Fruit fly (Drosophila melanogaster) whole organism, embryonic: ENCODE results near the gene mRpL33.

ENCODE experiments used
- Abd-B ChIP-seq: fragments of 200-800 bp; sonication (Bioruptor generic); optimal IDR thresholded peaks from 2 replicates; lab custom pipeline; 2018; ENCODE audit warnings: missing biosample characterization, mild to moderate bottlenecking, missing genetic modification characterization, moderate library complexity
- Adf1 ChIP-seq: fragments of 200-800 bp; sonication (Bioruptor generic); IDR thresholded peaks from 2 replicates; pipeline ENCODE4 v1.3.6; 2022; ENCODE audit warnings: missing biosample characterization, missing genetic modification characterization
- CG13123 ChIP-seq: fragments of 200-800 bp; sonication (Bioruptor generic); optimal IDR thresholded peaks from 2 replicates; lab custom pipeline; 2016; ENCODE audit warnings: missing biosample characterization, missing genetic modification characterization
- CG13775 ChIP-seq: fragments of 200-800 bp; sonication (Bioruptor generic); optimal IDR thresholded peaks from 3 replicates; lab custom pipeline; 2017; ENCODE audit warnings: missing biosample characterization, mild to moderate bottlenecking, missing genetic modification characterization
- CG14710 ChIP-seq: fragments of 200-800 bp; sonication (Bioruptor generic); optimal IDR thresholded peaks from 3 replicates; lab custom pipeline; 2019; ENCODE audit warnings: missing biosample characterization, mild to moderate bottlenecking, missing genetic modification characterization, moderate library complexity
- CG1832 ChIP-seq: fragments of 200-800 bp; sonication (Bioruptor generic); optimal IDR thresholded peaks from 2 replicates; lab custom pipeline; 2017; ENCODE audit warnings: missing biosample characterization, mild to moderate bottlenecking, missing genetic modification characterization, inconsistent platforms
- CG18599 ChIP-seq: fragments of 200-800 bp; sonication (Bioruptor generic); optimal IDR thresholded peaks from 3 replicates; lab custom pipeline; 2017; ENCODE audit warnings: missing biosample characterization, missing genetic modification characterization, mild to moderate bottlenecking, moderate library complexity, missing genetic modification reagents
- CG4424 ChIP-seq: fragments of 200-800 bp; sonication (Bioruptor generic); optimal IDR thresholded peaks from 3 replicates; lab custom pipeline; 2016; ENCODE audit warnings: missing biosample characterization, missing genetic modification characterization
- CG5245 ChIP-seq: fragments of 200-800 bp; sonication (Bioruptor generic); optimal IDR thresholded peaks from 3 replicates; lab custom pipeline; 2016; ENCODE audit warnings: missing biosample characterization, missing genetic modification characterization
- CG6272 ChIP-seq: fragments of 200-800 bp; sonication (Bioruptor generic); IDR thresholded peaks from 2 replicates; pipeline ENCODE4 v1.3.6; 2022; ENCODE audit warnings: missing biosample characterization, missing genetic modification characterization
- CG6654 ChIP-seq: fragments of 200-800 bp; sonication (Bioruptor generic); optimal IDR thresholded peaks from 2 replicates; lab custom pipeline; 2017; ENCODE audit warnings: missing biosample characterization, mild to moderate bottlenecking, missing genetic modification characterization
- CG7745 ChIP-seq: fragments of 200-800 bp; sonication (Bioruptor generic); optimal IDR thresholded peaks from 2 replicates; lab custom pipeline; 2018; ENCODE audit warnings: missing biosample characterization, mild to moderate bottlenecking, missing genetic modification characterization, moderate library complexity
- CG7963 ChIP-seq: fragments of 200-800 bp; sonication (Bioruptor generic); IDR thresholded peaks from 3 replicates; pipeline ENCODE4 v1.3.6; 2022; ENCODE audit warnings: missing biosample characterization, missing genetic modification characterization; ENCODE audit not compliant: partially characterized antibody
- CG7987 ChIP-seq: fragments of 200-800 bp; sonication (Bioruptor generic); optimal IDR thresholded peaks from 2 replicates; lab custom pipeline; 2018; ENCODE audit warnings: missing biosample characterization, mild to moderate bottlenecking, missing genetic modification characterization, moderate library complexity
- CG8388 ChIP-seq: fragments of 200-800 bp; sonication (Bioruptor generic); optimal IDR thresholded peaks from 2 replicates; lab custom pipeline; 2019; ENCODE audit warnings: missing biosample characterization, mild to moderate bottlenecking, missing genetic modification characterization, moderate library complexity
- CHES-1-like ChIP-seq: fragments of 200-800 bp; sonication (Bioruptor generic); optimal IDR thresholded peaks from 2 replicates; lab custom pipeline; 2016; ENCODE audit warnings: missing biosample characterization, missing genetic modification characterization
- CTCF ChIP-seq: fragments of 200-800 bp; sonication (Bioruptor generic); optimal IDR thresholded peaks from 2 replicates; lab custom pipeline; 2017; ENCODE audit warnings: missing biosample characterization, mild to moderate bottlenecking, missing genetic modification characterization, moderate library complexity
- Dbx ChIP-seq: fragments of 200-800 bp; sonication (Bioruptor generic); IDR thresholded peaks from 3 replicates; pipeline ENCODE4 v1.3.6; 2022; ENCODE audit warnings: missing biosample characterization, missing genetic modification characterization
- Deaf1 ChIP-seq: fragments of 200-800 bp; optimal IDR thresholded peaks from 3 replicates; lab custom pipeline; 2019; ENCODE audit warnings: missing biosample characterization, mild to moderate bottlenecking, missing genetic modification characterization, moderate library complexity
- Eip74EF ChIP-seq, 2 experiments: fragments of 200-800 bp in 1 of 2; fragments of >200 bp in 1 of 2; sonication (Bioruptor generic) in 1 of 2; optimal IDR thresholded peaks; 2 replicates each; lab custom pipeline; 2017 to 2019; ENCODE audit warnings: missing biosample characterization in 2 of 2, missing genetic modification characterization in 2 of 2, mild to moderate bottlenecking in 1 of 2, moderate library complexity in 1 of 2
- Gsc ChIP-seq: fragments of 200-800 bp; sonication (Bioruptor generic); IDR thresholded peaks from 2 replicates; pipeline ENCODE4 v1.3.6; 2022; ENCODE audit warnings: missing biosample characterization, missing genetic modification characterization
- Hey ChIP-seq: fragments of 200-800 bp; sonication (Bioruptor generic); optimal IDR thresholded peaks from 3 replicates; lab custom pipeline; 2018; ENCODE audit warnings: missing biosample characterization, mild to moderate bottlenecking, missing genetic modification characterization
- Lhr ChIP-seq: fragments of 200-800 bp; sonication (Bioruptor generic); optimal IDR thresholded peaks from 3 replicates; lab custom pipeline; 2017; ENCODE audit warnings: mild to moderate bottlenecking, missing biosample characterization, missing genetic modification reagents, missing genetic modification characterization
- NK7.1 ChIP-seq: fragments of 200-800 bp; sonication (Bioruptor generic); optimal IDR thresholded peaks from 3 replicates; lab custom pipeline; 2016; ENCODE audit warnings: missing biosample characterization, missing genetic modification characterization
- NfI ChIP-seq: fragments of 200-800 bp; sonication (Bioruptor generic); optimal IDR thresholded peaks from 3 replicates; lab custom pipeline; 2018; ENCODE audit warnings: missing biosample characterization, mild to moderate bottlenecking, missing genetic modification characterization, moderate library complexity
- Opbp ChIP-seq: fragments of 200-800 bp; sonication (Bioruptor generic); IDR thresholded peaks from 3 replicates; pipeline ENCODE4 v1.3.6; 2022; ENCODE audit warnings: missing biosample characterization, missing genetic modification characterization; ENCODE audit not compliant: partially characterized antibody
- Ptx1 ChIP-seq: fragments of 200-800 bp; sonication (Bioruptor generic); IDR thresholded peaks from 2 replicates; pipeline ENCODE4 v1.3.6; 2022; ENCODE audit warnings: missing biosample characterization, missing genetic modification characterization
- Rx ChIP-seq: fragments of 200-800 bp; sonication (Bioruptor generic); IDR thresholded peaks from 2 replicates; pipeline ENCODE4 v1.3.6; 2022; ENCODE audit warnings: missing biosample characterization, missing genetic modification characterization
- Side ChIP-seq: fragments of 200-800 bp; sonication (Bioruptor generic); optimal IDR thresholded peaks from 2 replicates; lab custom pipeline; 2016; ENCODE audit warnings: missing biosample characterization, missing genetic modification characterization
- Sox102F ChIP-seq: fragments of 200-800 bp; sonication (Bioruptor generic); optimal IDR thresholded peaks from 2 replicates; lab custom pipeline; 2018; ENCODE audit warnings: missing biosample characterization, mild to moderate bottlenecking, missing genetic modification characterization, moderate library complexity
- Usf ChIP-seq: fragments of 200-800 bp; sonication (Bioruptor generic); optimal IDR thresholded peaks from 2 replicates; lab custom pipeline; 2017; ENCODE audit warnings: missing genotype, missing biosample characterization, missing genetic modification characterization
- al ChIP-seq: fragments of 200-800 bp; sonication (Bioruptor generic); IDR thresholded peaks from 2 replicates; pipeline ENCODE4 v1.3.6; 2022; ENCODE audit warnings: missing biosample characterization, missing genetic modification characterization
- ap ChIP-seq: fragments of 200-800 bp; sonication (Bioruptor generic); IDR thresholded peaks from 2 replicates; pipeline ENCODE4 v1.3.6; 2022; ENCODE audit warnings: missing biosample characterization, missing genetic modification characterization
- ara ChIP-seq: fragments of 200-800 bp; sonication (Bioruptor generic); IDR thresholded peaks from 2 replicates; pipeline ENCODE4 v1.3.6; 2022; ENCODE audit warnings: missing biosample characterization, missing genetic modification characterization
- ase ChIP-seq: fragments of 200-800 bp; sonication (Bioruptor generic); IDR thresholded peaks from 3 replicates; pipeline ENCODE4 v1.3.6; 2022; ENCODE audit warnings: missing biosample characterization, missing genetic modification characterization
- ash1 ChIP-seq: fragments of 200-800 bp; sonication (Bioruptor generic); optimal IDR thresholded peaks from 2 replicates; lab custom pipeline; 2018; ENCODE audit warnings: missing biosample characterization, mild to moderate bottlenecking, missing genetic modification characterization
- disco-r ChIP-seq: fragments of 200-800 bp; sonication (Bioruptor generic); optimal IDR thresholded peaks from 2 replicates; lab custom pipeline; 2016; ENCODE audit warnings: missing biosample characterization, missing genetic modification characterization
- en ChIP-seq: fragments of 200-800 bp; sonication (Bioruptor generic); optimal IDR thresholded peaks from 2 replicates; lab custom pipeline; 2016; ENCODE audit warnings: missing biosample characterization, missing genetic modification characterization
- gcm2 ChIP-seq: fragments of 200-800 bp; sonication (Bioruptor generic); optimal IDR thresholded peaks from 2 replicates; lab custom pipeline; 2016; ENCODE audit warnings: missing biosample characterization, missing genetic modification characterization
- gem ChIP-seq: fragments of 200-800 bp; sonication (Bioruptor generic); optimal IDR thresholded peaks from 2 replicates; lab custom pipeline; 2019; ENCODE audit warnings: missing biosample characterization, mild to moderate bottlenecking, missing genetic modification characterization, moderate library complexity
- gro ChIP-seq: fragments of 200-800 bp; sonication (Bioruptor generic); optimal IDR thresholded peaks from 2 replicates; lab custom pipeline; 2016; ENCODE audit warnings: missing biosample characterization, missing genetic modification characterization
- mam ChIP-seq: fragments of 200-800 bp; sonication (Bioruptor generic); optimal IDR thresholded peaks from 3 replicates; lab custom pipeline; 2016; ENCODE audit warnings: missing biosample characterization, missing genetic modification characterization
- pan ChIP-seq, 4 experiments: fragments of >200 bp in 3 of 4; fragments of 200-800 bp in 1 of 4; sonication (Bioruptor generic) in 1 of 4; optimal IDR thresholded peaks in 3 of 4; IDR thresholded peaks in 1 of 4; 2 replicates each; pipeline versions ENCODE4 v1.3.6 to Lab custom; 2017 to 2022; ENCODE audit warnings: missing biosample characterization in 2 of 4, missing genetic modification characterization in 2 of 4, mixed read lengths in 1 of 4
- pho ChIP-seq: fragments of 200-800 bp; sonication (Bioruptor generic); optimal IDR thresholded peaks from 2 replicates; lab custom pipeline; 2016; ENCODE audit warnings: missing biosample characterization, missing genetic modification characterization
- sim ChIP-seq: fragments of 200-800 bp; sonication (Bioruptor generic); IDR thresholded peaks from 2 replicates; pipeline ENCODE4 v1.3.6; 2022; ENCODE audit warnings: missing biosample characterization, missing genetic modification characterization
- slou ChIP-seq: fragments of 200-800 bp; sonication (Bioruptor generic); optimal IDR thresholded peaks from 3 replicates; lab custom pipeline; 2016; ENCODE audit warnings: missing biosample characterization, missing genetic modification characterization
- sr ChIP-seq: fragments of 200-800 bp; sonication (Bioruptor generic); IDR thresholded peaks from 3 replicates; pipeline ENCODE4 v1.3.6; 2022; ENCODE audit warnings: missing biosample characterization, missing genetic modification characterization
- toy ChIP-seq: fragments of 200-800 bp; sonication (Bioruptor generic); IDR thresholded peaks from 2 replicates; pipeline ENCODE4 v1.3.6; 2022; ENCODE audit warnings: missing biosample characterization, missing genetic modification characterization
- wdn ChIP-seq: fragments of 200-800 bp; sonication (Bioruptor generic); IDR thresholded peaks from 2 replicates; pipeline ENCODE4 v1.3.6; 2022; ENCODE audit warnings: missing biosample characterization, missing genetic modification characterization
- wor ChIP-seq: fragments of 200-800 bp; sonication (Bioruptor generic); IDR thresholded peaks from 2 replicates; pipeline ENCODE4 v1.3.6; 2022; ENCODE audit warnings: missing biosample characterization, missing genetic modification characterization
- zen ChIP-seq: fragments of 200-800 bp; sonication (Bioruptor generic); optimal IDR thresholded peaks from 3 replicates; lab custom pipeline; 2018; ENCODE audit warnings: missing biosample characterization, mild to moderate bottlenecking, missing genetic modification characterization, moderate library complexity

mRpL33 gene

DNA sequence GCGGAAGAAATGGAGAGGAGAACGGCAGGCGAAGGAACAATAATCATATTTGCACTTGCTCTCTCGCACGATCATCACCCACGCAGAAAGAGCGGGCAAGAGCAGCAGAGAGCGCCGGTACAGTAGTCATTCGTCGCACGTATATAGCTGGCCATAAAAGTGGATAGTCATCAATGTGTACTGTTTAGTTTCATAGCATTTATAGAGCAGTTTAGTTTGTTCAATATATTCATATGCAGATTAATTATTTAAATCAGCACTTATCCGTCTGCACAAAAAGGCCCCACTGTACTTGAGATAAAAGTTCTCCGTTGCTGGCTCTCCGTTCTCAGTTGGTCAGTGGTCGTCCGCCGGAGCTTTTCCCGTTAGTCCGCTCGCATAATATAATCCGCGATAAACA, 2.8 kb upstream of the mRpL33 start (continued):
- TF ChIP-seq sim (GFP tag; lab: Robert Waterston, UW) (peak; percentile 97), pho (peak; percentile 98), CG7745 (tag; lab: Kevin White, UChicago) (no peak), NfI (GFP tag; lab: Kevin White, UChicago) (peak; percentile 99), CG6272 (GFP tag; lab: Robert Waterston, UW) (peak; percentile 99), Rx (GFP tag; lab: Robert Waterston, UW) (peak; percentile 97), Eip74EF (GFP tag; optimal IDR thresholded peaks at IDR 0.05; lab: Kevin White, UChicago) (peak in 1 of 2 experiments; percentile 93), Ptx1 (GFP tag; lab: Robert Waterston, UW) (peak; percentile 99), gcm2 (peak; percentile 95), ara (GFP tag; lab: Robert Waterston, UW) (peak; percentile 98), wdn (GFP tag; lab: Robert Waterston, UW) (peak; percentile 99), CTCF (GFP tag; lab: Kevin White, UChicago) (peak; percentile 60), wor (peak; percentile 97), Sox102F (GFP tag; lab: Kevin White, UChicago) (peak; percentile 98), ash1 (GFP tag; lab: Kevin White, UChicago) (peak; percentile 96), CG13775 (GFP tag; lab: Kevin White, UChicago) (peak; percentile 94), gro (GFP tag; lab: Kevin White, UChicago) (peak; percentile 99), NK7.1 (GFP tag; lab: Kevin White, UChicago) (peak; percentile 96), ap (GFP tag; lab: Robert Waterston, UW) (peak; percentile 98), zen (peak; percentile 93), slou (GFP tag; lab: Kevin White, UChicago) (peak; percentile 98), Gsc (GFP tag; lab: Robert Waterston, UW) (peak; percentile 95), Abd-B (peak; percentile 98), CG6654 (GFP tag; lab: Kevin White, UChicago) (peak; percentile 89), gem (peak; percentile 98), Lhr (peak; percentile 85), CG7987 (peak; percentile 94), CG1832 (GFP tag; lab: Kevin White, UChicago) (peak; percentile 23), en (GFP tag; lab: Kevin White, UChicago) (peak; percentile 95), mam (GFP tag; lab: Kevin White, UChicago) (peak; percentile 99), sr (GFP tag; lab: Robert Waterston, UW) (peak; percentile 98), Dbx (peak; percentile 100), toy (peak; percentile 98), CG18599 (peak; percentile 99), Hey (tag; lab: Kevin White, UChicago) (peak; percentile 96), Side (GFP tag; lab: Kevin White, UChicago) (peak; percentile 98), CG8388 (peak; percentile 89), Adf1 (peak; percentile 92), ase (GFP tag; lab: Robert Waterston, UW) (peak; percentile 99), al (GFP tag; lab: Robert Waterston, UW) (peak; percentile 99), pan (optimal IDR thresholded peaks at IDR 0.05; lab: Kevin White, UChicago) (no peak), pan (GFP tag; optimal IDR thresholded peaks at IDR 0.05 in 1 of 2, IDR thresholded peaks at IDR 0.05 in 1 of 2) (peak in 1 of 2 experiments; percentile 99), Deaf1 (peak; percentile 84), Opbp (no peak), disco-r (peak; percentile 96), CG13123 (GFP tag; lab: Kevin White, UChicago) (peak; percentile 95), CHES-1-like (GFP tag; lab: Kevin White, UChicago) (peak; percentile 98), CG7963 (no peak), CG5245 (GFP tag; lab: Kevin White, UChicago) (peak; percentile 98), Usf (GFP tag; lab: Kevin White, UChicago) (peak; percentile 95), CG14710 (peak; percentile 81), CG4424 (peak; percentile 96)
